Worm (Caenorhabditis elegans): ENCODE measurements around the gene R160.14.

ce11 chrX:4357467-4357866 is 14.4 kb downstream of the R160.14 start, which contains the start of gene F14H12.6:
- TF ChIP-seq dao-5 (tag; optimal IDR thresholded peaks at IDR 0.05), result no peak
- TF ChIP-seq him-1 (tag; optimal IDR thresholded peaks at IDR 0.05), result no peak
